Worm (Caenorhabditis elegans): Measurements from ENCODE around the gene rars-1.

DNA sequence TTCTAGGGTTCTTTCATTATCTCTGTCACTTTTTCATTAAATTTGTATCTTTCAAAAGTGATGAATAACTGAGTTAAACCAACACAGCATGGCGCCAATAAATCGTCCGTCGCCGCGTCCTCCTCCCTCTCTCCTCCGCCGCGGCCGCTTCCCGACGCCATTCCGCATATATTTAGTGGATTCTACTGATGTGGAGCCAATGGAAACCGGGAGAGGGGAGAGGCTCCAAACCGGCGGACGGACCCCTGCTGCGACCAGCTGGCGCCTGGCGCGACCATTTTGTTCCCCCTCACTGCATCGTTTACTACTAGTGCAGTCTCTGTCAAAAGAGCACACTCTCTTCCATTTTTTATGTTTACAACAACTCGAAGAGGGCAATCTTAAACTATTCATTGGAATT is 34.2 kb upstream of the rars-1 start:
- TF ChIP-seq ama-1 (optimal IDR thresholded peaks at IDR 0.05) = no peak
- no peak for TF ChIP-seq nhr-237 (tag; optimal IDR thresholded peaks at IDR 0.05)
- no peak for TF ChIP-seq R02D3.7 (tag; optimal IDR thresholded peaks at IDR 0.05)
- TF ChIP-seq fkh-10 (GFP tag; optimal IDR thresholded peaks at IDR 0.05) = no peak
- TF ChIP-seq mdl-1 (tag; optimal IDR thresholded peaks at IDR 0.05) = no peak
- TF ChIP-seq elt-2 (tag; optimal IDR thresholded peaks at IDR 0.05) = no peak
- no peak for TF ChIP-seq nhr-76 (tag; optimal IDR thresholded peaks at IDR 0.05)

Measured in whole organism, L3 larva.